Worm (Caenorhabditis elegans): ENCODE measurements around the gene K09C6.3.
"Not testable (repeated sequence)": the region's sequence is repeated elsewhere in the genome, so short reads cannot be mapped to it uniquely, and the experiment has no call there.

The K09C6.3 gene

ce11 chrV:852184-852583, at the start of gene K09C6.3:
Gene K09C6.3, plus strand, starts transcription at chrV:852484.
- no peak for TF ChIP-seq unc-62 (GFP tag; optimal IDR thresholded peaks at IDR 0.05)

ce11 chrV:802726-803125, 49.6 kb upstream of the K09C6.3 start:
- TF ChIP-seq unc-62 (GFP tag; optimal IDR thresholded peaks at IDR 0.05): no peak

ce11 chrV:803472-803871, 48.8 kb upstream of the K09C6.3 start:
- TF ChIP-seq unc-62 (GFP tag; optimal IDR thresholded peaks at IDR 0.05): no peak

ce11 chrV:804485-804884, 47.8 kb upstream of the K09C6.3 start, which contains the start of gene nhr-270:
Gene nhr-270, minus strand, starts transcription at chrV:804741.
- no peak for TF ChIP-seq unc-62 (GFP tag; optimal IDR thresholded peaks at IDR 0.05)

DNA sequence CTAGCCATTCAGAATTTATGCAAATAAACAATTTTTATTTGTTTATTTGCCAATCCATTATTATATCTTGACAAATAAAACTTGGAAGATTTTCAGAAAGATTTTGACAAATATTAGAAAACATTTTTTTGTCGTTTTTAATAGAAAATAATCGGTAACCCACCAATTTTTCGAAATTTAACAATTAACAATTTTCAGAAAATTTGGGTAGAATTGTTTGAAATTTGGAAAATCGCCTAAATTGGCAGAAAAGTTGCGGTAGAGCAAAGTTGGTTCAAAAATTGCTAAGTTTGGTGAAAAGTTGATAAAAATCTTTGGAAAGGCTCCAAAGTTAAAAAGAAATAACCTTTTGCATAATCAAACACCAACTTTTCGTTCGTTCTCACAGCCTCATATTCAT, 44.0 kb upstream of the K09C6.3 start:
- TF ChIP-seq unc-62 (GFP tag; optimal IDR thresholded peaks at IDR 0.05): no peak

DNA sequence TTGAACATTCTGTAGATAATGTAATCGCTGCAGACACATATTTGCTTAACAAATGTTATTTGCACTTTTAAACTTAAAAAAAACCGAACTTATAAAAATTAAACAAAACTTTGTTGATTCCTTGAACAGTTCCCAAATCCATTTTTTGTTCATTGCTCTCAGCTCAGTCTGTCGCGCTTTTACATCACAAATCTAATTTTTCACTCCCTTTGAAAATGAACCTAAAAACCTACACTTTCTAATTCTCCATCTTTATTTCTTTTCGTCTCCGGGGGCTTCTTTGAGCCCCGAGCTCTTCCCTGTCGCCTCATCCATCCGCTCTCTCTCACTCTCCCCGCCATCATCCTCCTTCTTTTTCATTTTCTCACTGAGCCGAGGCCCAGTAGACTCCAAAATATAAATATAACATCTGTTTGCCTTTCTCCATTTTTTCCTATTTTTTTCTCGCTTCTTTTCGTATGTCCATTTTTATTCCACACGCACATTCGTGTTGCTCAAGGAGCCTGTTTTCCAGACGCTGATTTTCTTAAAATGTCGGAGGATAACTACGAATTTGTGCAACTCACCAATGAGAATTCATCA, 41.9 kb upstream of the K09C6.3 start, which contains the start of gene R13D11.4:
Gene R13D11.4 (plus strand): TSS at position 532 of the 582 bp plus-strand sequence.
- no peak for TF ChIP-seq unc-62 (GFP tag; optimal IDR thresholded peaks at IDR 0.05)

DNA sequence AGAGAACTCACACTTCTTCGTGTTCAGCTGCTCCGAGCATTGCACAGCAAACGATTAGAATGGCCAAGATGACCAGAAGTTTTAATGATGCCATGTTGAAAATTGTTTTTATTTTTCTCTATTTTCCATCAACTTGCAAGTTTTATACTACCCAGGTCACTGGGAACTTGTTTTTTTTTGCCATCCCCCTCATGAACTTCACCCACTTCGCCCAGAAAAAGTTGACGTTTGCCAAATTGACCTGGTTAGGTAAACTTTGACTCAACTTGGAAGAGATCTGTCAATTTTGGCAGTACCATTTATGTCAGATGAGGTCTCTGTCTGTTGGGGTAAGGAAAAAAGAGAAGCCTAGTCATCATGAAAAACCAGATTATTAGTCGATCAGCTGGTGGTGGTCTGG, 39.2 kb upstream of the K09C6.3 start, which contains the start of gene R13D11.10:
Gene R13D11.10 (minus strand): TSS at position 101 of the 400 bp plus-strand sequence.
- TF ChIP-seq unc-62 (GFP tag; optimal IDR thresholded peaks at IDR 0.05): no peak

ce11 chrV:814716-815115, 37.6 kb upstream of the K09C6.3 start, which contains the start of gene R13D11.3:
Gene R13D11.3, plus strand, starts transcription at chrV:815016.
- no peak for TF ChIP-seq unc-62 (GFP tag; optimal IDR thresholded peaks at IDR 0.05)

DNA sequence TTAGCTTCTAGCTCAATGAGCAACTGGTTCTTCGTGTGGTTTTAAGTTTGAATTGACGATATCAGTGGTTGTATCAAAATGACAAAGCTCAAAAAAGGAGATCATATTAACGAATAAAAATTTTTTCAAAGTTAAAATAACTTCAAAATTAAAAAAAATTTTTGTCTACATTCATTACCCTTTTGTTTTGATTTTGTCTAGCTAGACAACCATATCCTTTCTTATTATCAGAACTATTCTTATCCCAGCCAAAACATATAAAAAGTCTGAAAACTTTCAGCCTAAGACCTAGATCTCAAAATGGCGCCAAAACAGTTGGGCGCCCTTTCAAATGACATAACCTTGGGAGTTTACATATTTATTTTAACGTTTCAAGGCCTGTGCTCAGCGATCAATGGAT, 35.1 kb upstream of the K09C6.3 start, which contains the start of gene R13D11.1:
Gene R13D11.1 (plus strand): TSS at position 301 of the 400 bp plus-strand sequence.
- TF ChIP-seq unc-62 (GFP tag; optimal IDR thresholded peaks at IDR 0.05): no peak

DNA sequence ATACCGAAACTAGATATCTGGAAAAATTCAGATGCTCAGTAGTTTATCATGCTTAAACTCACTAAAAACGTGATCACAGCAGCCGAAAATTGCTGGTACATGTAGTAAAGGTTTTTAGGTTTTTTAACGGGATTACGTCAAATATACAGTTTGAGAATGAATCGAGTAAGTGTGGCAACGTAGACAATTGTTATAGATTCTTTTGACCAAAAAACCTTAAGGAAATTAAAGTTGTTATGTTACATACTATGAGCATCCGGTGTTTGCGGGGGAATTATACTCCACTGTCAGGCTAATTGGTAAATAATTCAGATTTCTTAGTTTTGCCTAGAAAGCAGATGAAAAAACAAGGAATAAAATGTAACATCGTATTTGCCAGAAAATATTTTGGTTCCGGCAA, 31.7 kb upstream of the K09C6.3 start, which contains the start of gene srx-32:
Gene srx-32 (minus strand): TSS at position 101 of the 400 bp plus-strand sequence.
- TF ChIP-seq unc-62 (GFP tag; optimal IDR thresholded peaks at IDR 0.05): not testable (repeated sequence)

ce11 chrV:822922-823321, 29.4 kb upstream of the K09C6.3 start, which contains the start of gene srx-31:
Gene srx-31, minus strand, starts transcription at chrV:823022.
- not testable (repeated sequence) for TF ChIP-seq unc-62 (GFP tag; optimal IDR thresholded peaks at IDR 0.05)

ce11 chrV:826097-826496, 26.2 kb upstream of the K09C6.3 start, which contains the start of gene F41H8.2:
Gene F41H8.2, plus strand, starts transcription at chrV:826397.
- TF ChIP-seq unc-62 (GFP tag; optimal IDR thresholded peaks at IDR 0.05): no peak

DNA sequence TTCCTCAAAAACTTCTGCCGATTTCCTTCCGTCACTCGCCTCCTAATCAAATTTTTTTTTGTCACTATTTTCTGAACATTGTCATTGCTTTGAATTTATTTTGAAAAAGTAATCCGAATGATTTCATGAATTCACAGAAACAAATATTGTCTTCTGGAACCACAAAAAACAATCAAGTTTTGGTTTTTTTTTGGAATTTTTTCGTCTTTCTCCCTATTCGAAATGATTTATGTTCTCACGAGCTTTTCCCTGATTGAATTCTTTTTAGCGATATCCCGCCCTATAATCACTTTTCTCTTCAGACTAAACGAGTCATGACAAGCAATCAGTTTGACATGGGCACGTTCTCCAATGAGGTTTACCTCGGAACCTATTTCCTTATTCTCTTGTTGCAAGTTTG, 18.9 kb upstream of the K09C6.3 start, which contains the start of gene F41H8.1:
Gene F41H8.1 (plus strand): TSS at position 301 of the 400 bp plus-strand sequence.
- no peak for TF ChIP-seq unc-62 (GFP tag; optimal IDR thresholded peaks at IDR 0.05)

DNA sequence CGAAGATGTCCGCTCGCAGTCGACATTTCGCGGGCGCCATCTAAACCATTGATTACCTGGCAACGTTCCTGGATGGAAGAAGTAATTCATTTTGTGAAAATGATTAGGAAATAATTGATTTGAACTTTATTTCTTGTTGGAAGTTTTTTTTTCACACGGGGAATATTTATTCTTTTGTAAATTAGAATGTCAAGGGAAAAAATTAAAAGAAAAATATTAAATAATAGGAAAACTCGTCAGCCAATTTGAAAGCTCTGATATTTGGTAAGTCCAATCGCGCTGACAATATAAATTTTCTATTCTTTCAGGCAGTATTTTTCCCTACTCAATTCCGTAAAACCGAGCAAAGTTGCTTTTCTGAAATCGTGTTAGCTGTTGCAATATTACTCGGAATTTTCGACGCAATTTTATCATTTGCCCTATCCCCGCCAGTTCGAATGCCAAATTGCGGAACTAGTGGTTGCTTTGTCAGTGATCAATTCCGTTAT, 13.3 kb upstream of the K09C6.3 start, which contains the start of the genes K09C6.7 and K09C6.10:
Gene K09C6.7 (minus strand): TSS at position 101 of the 488 bp plus-strand sequence.
Gene K09C6.10 (plus strand): TSS at position 438 of the 488 bp plus-strand sequence.
- TF ChIP-seq unc-62 (GFP tag; optimal IDR thresholded peaks at IDR 0.05): not testable (repeated sequence)

DNA sequence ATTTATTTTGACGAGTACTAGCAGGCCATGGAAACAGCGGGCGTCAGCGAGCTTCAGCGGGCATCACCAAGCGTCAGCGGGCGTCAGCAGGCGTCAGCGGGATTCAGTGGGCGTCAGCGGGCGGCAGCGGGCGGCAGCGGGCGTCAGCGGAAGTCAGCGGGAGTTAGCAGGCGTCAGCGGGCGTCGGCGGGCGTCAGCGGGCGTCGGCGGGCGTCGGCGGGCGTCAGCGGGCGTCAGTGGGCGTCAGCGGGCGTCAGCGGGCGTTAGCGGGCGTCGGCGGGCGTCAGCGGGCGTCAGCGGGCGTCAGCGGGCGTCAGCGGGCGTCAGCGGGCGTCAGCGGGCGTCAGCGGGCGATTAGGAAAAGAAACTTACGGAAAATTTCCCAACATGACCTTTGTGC, 9.7 kb upstream of the K09C6.3 start:
- TF ChIP-seq unc-62 (GFP tag; optimal IDR thresholded peaks at IDR 0.05): no peak

DNA sequence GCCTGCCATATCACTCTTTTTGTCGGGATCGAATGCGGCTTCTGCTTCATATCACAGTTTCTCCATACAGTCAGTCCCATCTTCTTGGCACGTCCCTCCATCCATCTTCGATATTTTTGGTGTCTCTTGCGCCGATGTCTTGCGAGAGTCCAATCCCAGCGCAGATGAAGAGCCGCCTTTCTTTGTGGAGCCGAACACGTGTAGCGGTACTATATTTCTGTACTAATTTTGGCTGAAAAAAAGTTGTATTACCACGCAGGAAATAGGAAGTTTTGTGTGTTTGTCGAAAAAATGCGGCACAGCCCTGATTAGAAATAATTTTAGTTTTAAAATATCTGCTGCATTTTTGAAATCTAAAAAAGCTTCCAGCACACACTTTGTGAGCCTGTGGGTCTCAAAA, 9.2 kb upstream of the K09C6.3 start, which contains the start of gene K09C6.8:
Gene K09C6.8 (minus strand): TSS at position 101 of the 400 bp plus-strand sequence.
- TF ChIP-seq unc-62 (GFP tag; optimal IDR thresholded peaks at IDR 0.05): not testable (repeated sequence)

DNA sequence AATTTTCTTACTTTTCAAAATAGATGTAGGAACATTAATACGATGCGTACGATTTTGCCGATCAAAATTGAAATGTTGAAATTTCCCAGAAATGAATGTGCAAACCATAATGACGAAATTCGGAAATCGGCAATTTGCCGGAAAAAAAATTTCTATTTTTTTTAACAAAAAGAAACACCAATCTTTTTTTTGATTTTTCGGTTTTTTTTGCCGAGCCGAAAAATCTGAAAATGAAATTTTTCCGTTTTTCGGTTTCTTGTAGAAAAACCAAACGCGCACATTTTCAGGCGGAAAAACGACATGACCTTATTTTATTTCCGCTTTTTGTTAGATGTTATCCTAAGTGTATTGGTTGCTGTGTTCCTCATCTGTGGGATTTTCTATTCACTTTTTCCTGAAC, 4.8 kb upstream of the K09C6.3 start, which contains the start of gene srbc-13:
Gene srbc-13 (plus strand): TSS at position 301 of the 400 bp plus-strand sequence.
- no peak for TF ChIP-seq unc-62 (GFP tag; optimal IDR thresholded peaks at IDR 0.05)

Measured in whole organism, dauer.